Worm (Caenorhabditis elegans) whole organism, late embryonic: Measurements from ENCODE around the gene bgnt-1.2.

ENCODE experiments used
- ceh-24 ChIP-seq: sonication (generic microtip); optimal IDR thresholded peaks from 2 replicates; lab custom pipeline; 2016; ENCODE audit warnings: mild to moderate bottlenecking, missing genetic modification characterization, missing compliant biosample characterization
- ets-4 ChIP-seq: sonication (generic microtip); optimal IDR thresholded peaks from 2 replicates; lab custom pipeline; 2016; ENCODE audit warnings: missing genetic modification characterization, missing compliant biosample characterization
- eyg-1 ChIP-seq: sonication (generic microtip); optimal IDR thresholded peaks from 2 replicates; lab custom pipeline; 2016; ENCODE audit warnings: missing genotype, missing genetic modification characterization, missing compliant biosample characterization
- lin-11 ChIP-seq: fragments of 200-800 bp; sonication (Bioruptor generic); optimal IDR thresholded peaks from 2 replicates; lab custom pipeline; 2018; ENCODE audit warnings: mild to moderate bottlenecking, missing genetic modification characterization, missing compliant biosample characterization
- nhr-11 ChIP-seq: fragments of 150-350 bp; optimal IDR thresholded peaks from 2 replicates; lab custom pipeline; 2014; ENCODE audit warnings: missing biosample characterization, missing genetic modification characterization
- pha-4 ChIP-seq: fragments of 150-350 bp; optimal IDR thresholded peaks from 2 replicates; lab custom pipeline; 2018; ENCODE audit warnings: missing biosample characterization, missing genetic modification reagents, missing genetic modification characterization
- unc-3 ChIP-seq, 2 experiments: fragments of 200-800 bp in 1 of 2; sonication (Bioruptor generic) in 1 of 2; sonication (generic microtip) in 1 of 2; conservative IDR thresholded peaks in 1 of 2; optimal IDR thresholded peaks in 1 of 2; 2 replicates each; pipeline versions ENCODE4 v1.3.6 to Lab custom; 2016 to 2022; ENCODE audit warnings: missing compliant biosample characterization in 2 of 2, missing genetic modification characterization in 2 of 2, missing genetic modification reagents in 1 of 2
- unc-55 ChIP-seq: sonication (generic microtip); optimal IDR thresholded peaks from 2 replicates; lab custom pipeline; 2017; ENCODE audit warnings: missing biosample characterization, missing genetic modification reagents, missing genetic modification characterization
- ztf-16 ChIP-seq: sonication (generic microtip); optimal IDR thresholded peaks from 2 replicates; lab custom pipeline; 2017; ENCODE audit warnings: missing genetic modification characterization, missing compliant biosample characterization

DNA sequence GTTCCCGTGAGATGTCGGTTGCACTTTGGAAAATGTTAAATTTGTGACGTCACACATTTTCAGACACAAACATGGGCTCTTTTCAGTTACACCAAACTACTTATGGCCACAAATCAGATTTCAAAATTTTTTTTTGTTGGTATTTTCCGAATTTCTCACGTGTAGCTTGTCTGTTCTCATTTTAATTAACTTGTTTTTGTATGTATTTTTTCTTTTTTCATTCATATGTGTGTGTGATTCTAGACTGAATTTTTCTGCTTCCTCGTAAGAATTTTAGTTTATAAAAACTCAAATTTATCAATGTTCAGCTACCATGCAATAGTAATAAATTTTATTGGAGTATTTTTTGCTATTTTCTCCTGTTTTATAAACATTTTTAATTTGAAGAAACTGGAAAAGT lies 38.4 kb upstream of the bgnt-1.2 start, which contains the start of gene srbc-22:
- no peak for TF ChIP-seq ceh-24 (tag; lab: Kevin White, UChicago)
- TF ChIP-seq ets-4 (tag; lab: Kevin White, UChicago): no peak
- TF ChIP-seq pha-4 (tag; lab: Kevin White, UChicago): no peak
- no peak for TF ChIP-seq unc-55 (GFP tag; lab: Kevin White, UChicago)
- TF ChIP-seq ztf-16 (tag; lab: Kevin White, UChicago): no peak
- no peak for TF ChIP-seq lin-11 (tag; lab: Kevin White, UChicago)
- TF ChIP-seq eyg-1 (tag; lab: Kevin White, UChicago): no peak
- no peak for TF ChIP-seq nhr-11
- TF ChIP-seq unc-3 (GFP tag; conservative IDR thresholded peaks at IDR 0.05; lab: Robert Waterston, UW): no peak
- no peak for TF ChIP-seq unc-3 (tag; optimal IDR thresholded peaks at IDR 0.05; lab: Kevin White, UChicago)
